Fruit fly (Drosophila melanogaster): Measurements from ENCODE around the gene pdm2.

pdm2 gene

dm6 chr2L:12720430-12721396, 63.7 kb downstream of the pdm2 start (continued):
- TF ChIP-seq Ets21C (GFP tag; optimal IDR thresholded peaks at IDR 0.05) (no peak), CG6854 (GFP tag; optimal IDR thresholded peaks at IDR 0.05) (no peak), achi (GFP tag; optimal IDR thresholded peaks at IDR 0.05) (peak; percentile 22), CG10631 (GFP tag; optimal IDR thresholded peaks at IDR 0.05) (no peak), CG9139 (GFP tag; optimal IDR thresholded peaks at IDR 0.05) (no peak), Sox15 (GFP tag; optimal IDR thresholded peaks at IDR 0.05) (no peak), fkh (GFP tag; optimal IDR thresholded peaks at IDR 0.05) (peak; percentile 12), CG32006 (GFP tag; optimal IDR thresholded peaks at IDR 0.05) (peak; percentile 58), CG7368 (GFP tag; optimal IDR thresholded peaks at IDR 0.05) (peak; percentile 0), CG1621 (tag; optimal IDR thresholded peaks at IDR 0.05) (no peak), Hr38 (GFP tag; optimal IDR thresholded peaks at IDR 0.05) (no peak)

- TF ChIP-seq CG10669 (GFP tag; optimal IDR thresholded peaks at IDR 0.05) (peak; percentile 95), CG6276 (GFP tag; optimal IDR thresholded peaks at IDR 0.05) (peak; percentile 94), CG10631 (GFP tag; optimal IDR thresholded peaks at IDR 0.05) (peak; percentile 97), CG8319 (GFP tag; optimal IDR thresholded peaks at IDR 0.05) (peak; percentile 94), lz (GFP tag; optimal IDR thresholded peaks at IDR 0.05) (peak; percentile 96), Ets96B (tag; optimal IDR thresholded peaks at IDR 0.05) (peak; percentile 94), achi (GFP tag; optimal IDR thresholded peaks at IDR 0.05) (peak; percentile 94), Sox102F (GFP tag; optimal IDR thresholded peaks at IDR 0.05) (peak; percentile 85), spab (GFP tag; optimal IDR thresholded peaks at IDR 0.05) (peak; percentile 89), CG6808 (GFP tag; optimal IDR thresholded peaks at IDR 0.05) (peak; percentile 92), svp (GFP tag) (peak; percentile 97), CG7368 (GFP tag; optimal IDR thresholded peaks at IDR 0.05) (peak; percentile 84), acj6 (GFP tag; optimal IDR thresholded peaks at IDR 0.05) (peak; percentile 97), CG16779 (tag; optimal IDR thresholded peaks at IDR 0.05) (peak; percentile 86), CG1621 (tag; optimal IDR thresholded peaks at IDR 0.05) (peak; percentile 80), CG8119 (GFP tag; IDR thresholded peaks at IDR 0.05) (peak; percentile 97), esn (GFP tag; optimal IDR thresholded peaks at IDR 0.05) (peak; percentile 96), Sox14 (GFP tag; optimal IDR thresholded peaks at IDR 0.05) (peak; percentile 95), dsx (GFP tag; optimal IDR thresholded peaks at IDR 0.05; ENCODE audit: poor library complexity, severe bottlenecking) (peak; percentile 89), CG3032 (tag; optimal IDR thresholded peaks at IDR 0.05) (peak; percentile 98), topi (GFP tag; optimal IDR thresholded peaks at IDR 0.05) (peak; percentile 95), CG6792 (GFP tag; optimal IDR thresholded peaks at IDR 0.05) (peak; percentile 90), CG11762 (GFP tag; optimal IDR thresholded peaks at IDR 0.05; ENCODE audit: insufficient read depth) (peak; percentile 95), fd85E (GFP tag; optimal IDR thresholded peaks at IDR 0.05) (peak; percentile 71), Ets21C (GFP tag; optimal IDR thresholded peaks at IDR 0.05) (peak; percentile 95), eg (GFP tag; IDR thresholded peaks at IDR 0.05) (peak; percentile 96), vri (GFP tag; optimal IDR thresholded peaks at IDR 0.05) (peak; percentile 73), CG11902 (GFP tag; optimal IDR thresholded peaks at IDR 0.05) (peak; percentile 95), CG32006 (GFP tag; optimal IDR thresholded peaks at IDR 0.05) (peak; percentile 98), fd59A (GFP tag; optimal IDR thresholded peaks at IDR 0.05) (peak; percentile 92), CG8632 (GFP tag; optimal IDR thresholded peaks at IDR 0.05) (peak; percentile 91), CG4318 (GFP tag; optimal IDR thresholded peaks at IDR 0.05) (peak; percentile 98), CG31627 (GFP tag; optimal IDR thresholded peaks at IDR 0.05) (peak; percentile 97), dac (GFP tag; optimal IDR thresholded peaks at IDR 0.05) (peak; percentile 94), fkh (GFP tag; optimal IDR thresholded peaks at IDR 0.05) (no peak), Blimp-1 (GFP tag; optimal IDR thresholded peaks at IDR 0.05) (peak; percentile 88), CG3919 (GFP tag; optimal IDR thresholded peaks at IDR 0.05) (peak; percentile 96), CG34406 (GFP tag; optimal IDR thresholded peaks at IDR 0.05) (peak; percentile 93), Hr39 (GFP tag; optimal IDR thresholded peaks at IDR 0.05) (peak; percentile 97), Sox15 (GFP tag; optimal IDR thresholded peaks at IDR 0.05) (peak; percentile 96), CG11294 (GFP tag; IDR thresholded peaks at IDR 0.05) (peak; percentile 97), net (GFP tag; optimal IDR thresholded peaks at IDR 0.05) (peak; percentile 89)
Observed at dm6 chr2L:12721794-12722315, 64.9 kb downstream of the pdm2 start, which contains the start of gene Pih1D1. Gene Pih1D1 (minus strand): TSS chr2L:12721843.

Measured in whole organism, prepupa.